Worm (Caenorhabditis elegans): ENCODE measurements around the gene arrd-24.

DNA sequence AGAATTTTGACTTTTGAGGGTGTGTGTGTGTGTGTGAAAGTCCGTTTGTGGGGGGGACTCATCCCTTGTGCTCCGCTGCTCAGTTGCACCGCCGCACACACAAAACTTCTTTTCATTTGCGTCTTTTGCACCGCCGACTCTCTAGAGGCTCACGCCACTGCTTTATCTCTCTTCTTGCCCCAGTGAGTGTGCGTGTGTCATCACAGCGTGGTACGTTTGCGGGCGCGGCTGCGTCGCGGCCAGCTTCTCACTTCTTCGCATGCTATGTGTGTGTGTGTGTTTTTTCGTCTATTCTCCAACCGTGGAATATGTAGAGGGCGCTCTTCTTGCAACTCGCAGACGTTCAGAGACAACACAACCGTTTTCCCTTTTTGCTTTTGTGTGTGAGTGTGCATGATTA lies 34.8 kb downstream of the arrd-24 start:
- TF ChIP-seq bed-3 (GFP tag; optimal IDR thresholded peaks at IDR 0.05) (no peak), lsy-2 (tag; optimal IDR thresholded peaks at IDR 0.05) (no peak), unc-39 (tag; optimal IDR thresholded peaks at IDR 0.05) (no peak), unc-62 (GFP tag; optimal IDR thresholded peaks at IDR 0.05) (no peak), sem-2 (GFP tag; optimal IDR thresholded peaks at IDR 0.05) (no peak), ceh-43 (GFP tag; optimal IDR thresholded peaks at IDR 0.05) (peak; percentile 3), nhr-237 (tag; optimal IDR thresholded peaks at IDR 0.05) (peak; percentile 3), nhr-12 (tag; optimal IDR thresholded peaks at IDR 0.05) (no peak), elt-3 (tag; optimal IDR thresholded peaks at IDR 0.05) (no peak), nhr-28 (tag; optimal IDR thresholded peaks at IDR 0.05) (no peak), snpc-4 (tag; optimal IDR thresholded peaks at IDR 0.05) (no peak)
